Worm (Caenorhabditis elegans) whole organism, early embryonic: ENCODE results near the gene irld-48.

Experiments used
- F13C5.2 ChIP-seq: sonication (generic microtip); optimal IDR thresholded peaks from 2 replicates; lab custom pipeline; 2017; ENCODE audit warnings: mild to moderate bottlenecking, missing genetic modification characterization, inconsistent platforms, missing compliant biosample characterization
- ama-1 ChIP-seq: fragments of 150-350 bp; optimal IDR thresholded peaks from 2 replicates; lab custom pipeline; 2014
- ceh-13 ChIP-seq: fragments of 200-800 bp; sonication (Bioruptor generic); optimal IDR thresholded peaks from 2 replicates; lab custom pipeline; 2018; ENCODE audit warnings: mild to moderate bottlenecking, missing genetic modification characterization, missing compliant biosample characterization
- flt-1 ChIP-seq: fragments of 200-800 bp; sonication (Bioruptor generic); IDR thresholded peaks from 2 replicates; pipeline ENCODE4 v1.3.6; 2022; ENCODE audit warnings: missing genetic modification characterization, missing compliant biosample characterization
- pes-1 ChIP-seq: fragments of 200-800 bp; sonication (Bioruptor generic); IDR thresholded peaks from 2 replicates; pipeline ENCODE4 v1.3.6; 2022; ENCODE audit warnings: missing genetic modification reagents, missing genetic modification characterization, missing compliant biosample characterization
- tra-4 ChIP-seq: sonication (generic microtip); optimal IDR thresholded peaks from 2 replicates; lab custom pipeline; 2017; ENCODE audit warnings: missing genetic modification characterization, missing compliant biosample characterization

- TF ChIP-seq ama-1 (lab: Kevin White, UChicago) = no peak
- TF ChIP-seq F13C5.2 (tag; lab: Kevin White, UChicago) = no peak
- no peak for TF ChIP-seq pes-1 (GFP tag; lab: Robert Waterston, UW)
- TF ChIP-seq flt-1 (GFP tag; lab: Robert Waterston, UW) = no peak
- no peak for TF ChIP-seq ceh-13 (GFP tag; lab: Kevin White, UChicago)
- TF ChIP-seq tra-4 = no peak
Observed at ce11 chrII:2919074-2919857, 36.6 kb upstream of the irld-48 start, which contains the start of the genes ncap-1 and Y110A2AR.1.
